Fruit fly (Drosophila melanogaster) whole organism, prepupa: ENCODE results near the gene CG10802.

ENCODE experiments used
- Blimp-1 ChIP-seq: fragments of 200-800 bp; sonication (Bioruptor generic); optimal IDR thresholded peaks from 3 replicates; lab custom pipeline; 2017; ENCODE audit warnings: missing biosample characterization, missing genetic modification characterization, mild to moderate bottlenecking, moderate library complexity, missing genetic modification reagents
- CG11762 ChIP-seq: fragments of 200-800 bp; sonication (Bioruptor generic); optimal IDR thresholded peaks from 3 replicates; lab custom pipeline; 2016; ENCODE audit warnings: missing biosample characterization, missing genetic modification characterization; ENCODE audit not compliant: insufficient read depth
- CG15336 ChIP-seq: fragments of 200-800 bp; sonication (Bioruptor generic); IDR thresholded peaks from 2 replicates; pipeline ENCODE4 v1.3.6; 2022; ENCODE audit warnings: missing biosample characterization, missing genetic modification characterization
- CG3032 ChIP-seq: fragments of 200-800 bp; optimal IDR thresholded peaks from 2 replicates; lab custom pipeline; 2019; ENCODE audit warnings: missing biosample characterization, mild to moderate bottlenecking, missing genetic modification characterization, moderate library complexity
- CG32006 ChIP-seq: fragments of 200-800 bp; sonication (Bioruptor generic); optimal IDR thresholded peaks from 3 replicates; lab custom pipeline; 2017; ENCODE audit warnings: missing biosample characterization, mild to moderate bottlenecking, missing genetic modification characterization
- CG4318 ChIP-seq: fragments of 200-800 bp; sonication (Bioruptor generic); optimal IDR thresholded peaks from 3 replicates; lab custom pipeline; 2017; ENCODE audit warnings: missing biosample characterization, mild to moderate bottlenecking, missing genetic modification characterization
- CG6276 ChIP-seq: fragments of 200-800 bp; sonication (Bioruptor generic); optimal IDR thresholded peaks from 2 replicates; lab custom pipeline; 2017; ENCODE audit warnings: missing biosample characterization, mild to moderate bottlenecking, missing genetic modification characterization
- CG6808 ChIP-seq: fragments of 200-800 bp; sonication (Bioruptor generic); optimal IDR thresholded peaks from 3 replicates; lab custom pipeline; 2017; ENCODE audit warnings: missing biosample characterization, missing genetic modification characterization, mild to moderate bottlenecking, moderate library complexity, missing genetic modification reagents
- CG6854 ChIP-seq: fragments of 200-800 bp; sonication (Bioruptor generic); optimal IDR thresholded peaks from 2 replicates; lab custom pipeline; 2017; ENCODE audit warnings: missing biosample characterization, mild to moderate bottlenecking, missing genetic modification characterization
- CG7368 ChIP-seq: fragments of 200-800 bp; sonication (Bioruptor generic); optimal IDR thresholded peaks from 3 replicates; lab custom pipeline; 2016; ENCODE audit warnings: missing biosample characterization, missing genetic modification characterization
- CG8119 ChIP-seq: fragments of 200-800 bp; sonication (Bioruptor generic); IDR thresholded peaks from 3 replicates; pipeline ENCODE4 v1.3.6; 2022; ENCODE audit warnings: missing biosample characterization, missing genetic modification characterization
- CG8319 ChIP-seq: fragments of 200-800 bp; sonication (Bioruptor generic); optimal IDR thresholded peaks from 3 replicates; lab custom pipeline; 2016; ENCODE audit warnings: missing biosample characterization, missing genetic modification characterization
- CG8632 ChIP-seq: fragments of 200-800 bp; sonication (Bioruptor generic); optimal IDR thresholded peaks from 3 replicates; lab custom pipeline; 2016; ENCODE audit warnings: missing biosample characterization, missing genetic modification characterization
- CG9139 ChIP-seq: fragments of 200-800 bp; sonication (Bioruptor generic); optimal IDR thresholded peaks from 3 replicates; lab custom pipeline; 2017; ENCODE audit warnings: missing biosample characterization, mild to moderate bottlenecking, missing genetic modification characterization
- Eip75B ChIP-seq: fragments of 200-800 bp; sonication (Bioruptor generic); optimal IDR thresholded peaks from 3 replicates; lab custom pipeline; 2016; ENCODE audit warnings: missing biosample characterization, missing genetic modification characterization
- Eip93F ChIP-seq: fragments of 200-800 bp; sonication (Bioruptor generic); optimal IDR thresholded peaks from 2 replicates; lab custom pipeline; 2016; ENCODE audit warnings: missing biosample characterization, mild to moderate bottlenecking, missing genetic modification characterization
- Ets96B ChIP-seq: fragments of 200-800 bp; optimal IDR thresholded peaks from 2 replicates; lab custom pipeline; 2019; ENCODE audit warnings: missing biosample characterization, mild to moderate bottlenecking, missing genetic modification characterization, moderate library complexity
- Gug ChIP-seq: fragments of 200-800 bp; sonication (Bioruptor generic); IDR thresholded peaks from 2 replicates; pipeline ENCODE4 v1.3.6; 2022; ENCODE audit warnings: missing biosample characterization, missing genetic modification characterization
- Hr39 ChIP-seq: fragments of 200-800 bp; sonication (Bioruptor generic); optimal IDR thresholded peaks from 2 replicates; lab custom pipeline; 2016; ENCODE audit warnings: missing biosample characterization, missing genetic modification characterization
- Hr4 ChIP-seq: fragments of 200-800 bp; sonication (Bioruptor generic); optimal IDR thresholded peaks from 3 replicates; lab custom pipeline; 2016; ENCODE audit warnings: missing biosample characterization, missing genetic modification characterization
- Lpt ChIP-seq: fragments of 200-800 bp; sonication (Bioruptor generic); optimal IDR thresholded peaks from 3 replicates; lab custom pipeline; 2016; ENCODE audit warnings: missing biosample characterization, missing genetic modification characterization
- OdsH ChIP-seq: fragments of 200-800 bp; sonication (Bioruptor generic); optimal IDR thresholded peaks from 3 replicates; lab custom pipeline; 2016; ENCODE audit warnings: missing biosample characterization, missing genetic modification characterization
- Smox ChIP-seq: fragments of 200-800 bp; sonication (Bioruptor generic); optimal IDR thresholded peaks from 3 replicates; lab custom pipeline; 2016; ENCODE audit warnings: missing biosample characterization, missing genetic modification characterization
- Sox14 ChIP-seq: fragments of 200-800 bp; sonication (Bioruptor generic); optimal IDR thresholded peaks from 3 replicates; lab custom pipeline; 2016; ENCODE audit warnings: missing biosample characterization, missing genetic modification characterization
- achi ChIP-seq: fragments of 200-800 bp; sonication (Bioruptor generic); optimal IDR thresholded peaks from 3 replicates; lab custom pipeline; 2016; ENCODE audit warnings: missing biosample characterization, missing genetic modification characterization
- cyc ChIP-seq: fragments of 200-800 bp; sonication (Bioruptor generic); optimal IDR thresholded peaks from 3 replicates; lab custom pipeline; 2016; ENCODE audit warnings: missing biosample characterization, missing genetic modification characterization
- dac ChIP-seq: fragments of 200-800 bp; sonication (Bioruptor generic); optimal IDR thresholded peaks from 2 replicates; lab custom pipeline; 2017; ENCODE audit warnings: missing biosample characterization, mild to moderate bottlenecking, missing genetic modification characterization
- dsx ChIP-seq: fragments of 200-800 bp; optimal IDR thresholded peaks from 3 replicates; lab custom pipeline; 2019; ENCODE audit warnings: missing biosample characterization, mild to moderate bottlenecking, missing genetic modification characterization, moderate library complexity; ENCODE audit not compliant: poor library complexity, severe bottlenecking
- eg ChIP-seq: fragments of 200-800 bp; sonication (Bioruptor generic); IDR thresholded peaks from 3 replicates; pipeline ENCODE4 v1.3.6; 2022; ENCODE audit warnings: missing biosample characterization, missing genetic modification characterization
- esn ChIP-seq: fragments of 200-800 bp; sonication (Bioruptor generic); optimal IDR thresholded peaks from 2 replicates; lab custom pipeline; 2016; ENCODE audit warnings: missing biosample characterization, mild to moderate bottlenecking, missing genetic modification characterization, moderate library complexity
- fd59A ChIP-seq: fragments of 200-800 bp; sonication (Bioruptor generic); optimal IDR thresholded peaks from 2 replicates; lab custom pipeline; 2017; ENCODE audit warnings: missing biosample characterization, mild to moderate bottlenecking, missing genetic modification characterization, missing genetic modification reagents
- fd85E ChIP-seq: fragments of 200-800 bp; sonication (Bioruptor generic); optimal IDR thresholded peaks from 3 replicates; lab custom pipeline; 2016; ENCODE audit warnings: missing biosample characterization, missing genetic modification characterization
- lz ChIP-seq: fragments of 200-800 bp; sonication (Bioruptor generic); optimal IDR thresholded peaks from 3 replicates; lab custom pipeline; 2016; ENCODE audit warnings: missing biosample characterization, missing genetic modification characterization
- net ChIP-seq: fragments of 200-800 bp; sonication (Bioruptor generic); optimal IDR thresholded peaks from 3 replicates; lab custom pipeline; 2016; ENCODE audit warnings: missing biosample characterization, missing genetic modification characterization
- pdm3 ChIP-seq: fragments of 200-800 bp; sonication (Bioruptor generic); optimal IDR thresholded peaks from 3 replicates; lab custom pipeline; 2016; ENCODE audit warnings: missing biosample characterization, missing genetic modification characterization
- ss ChIP-seq, 2 experiments: fragments of 200-800 bp; sonication (Bioruptor generic); optimal IDR thresholded peaks; 2 replicates in 1 of 2; 3 replicates in 1 of 2; lab custom pipeline; 2017 to 2018; ENCODE audit warnings: mild to moderate bottlenecking in 2 of 2, missing biosample characterization in 2 of 2, missing genetic modification characterization in 2 of 2, moderate library complexity in 1 of 2
- svp ChIP-seq: fragments of 200-800 bp; sonication (Bioruptor generic); peaks from one replicate; lab custom pipeline; 2016; ENCODE audit warnings: missing biosample characterization, missing genetic modification characterization
- topi ChIP-seq: fragments of 200-800 bp; sonication (Bioruptor generic); optimal IDR thresholded peaks from 3 replicates; lab custom pipeline; 2016; ENCODE audit warnings: missing biosample characterization, missing genetic modification characterization

Gene CG10802

DNA sequence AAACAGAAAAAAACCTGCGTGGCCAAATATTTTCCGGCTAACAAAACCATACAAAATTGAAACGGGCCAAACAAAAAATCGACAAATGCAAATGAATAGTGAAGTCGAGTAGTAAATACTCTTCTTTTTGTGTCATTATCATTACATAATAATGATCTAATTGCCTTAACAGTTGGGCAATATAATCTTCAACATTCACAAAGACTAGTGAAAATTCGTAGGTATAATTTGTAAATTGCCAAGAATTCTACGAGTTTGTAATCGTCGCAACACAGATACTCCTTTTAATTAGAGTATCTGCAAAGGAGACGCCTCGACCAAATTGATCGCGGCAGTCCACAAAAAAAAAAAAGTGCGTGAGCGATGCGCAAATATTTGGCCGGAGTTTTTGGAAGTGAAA lies 45.3 kb upstream of the CG10802 start (continued):
- TF ChIP-seq fd85E (GFP tag; lab: Kevin White, UChicago) = no peak
- no peak for TF ChIP-seq Lpt
- TF ChIP-seq CG8319 = no peak
- TF ChIP-seq Hr39 (GFP tag; lab: Kevin White, UChicago) = peak; percentile 52
- peak; percentile 20 for TF ChIP-seq Blimp-1 (GFP tag; lab: Kevin White, UChicago)
- no peak for TF ChIP-seq fd59A (GFP tag; lab: Kevin White, UChicago)
- TF ChIP-seq Ets96B (tag; lab: Kevin White, UChicago) = no peak
- TF ChIP-seq Sox14 = no peak
- peak; percentile 27 for TF ChIP-seq Smox (GFP tag; lab: Kevin White, UChicago)
- no peak for TF ChIP-seq OdsH (GFP tag; lab: Kevin White, UChicago)
- no peak for TF ChIP-seq CG32006
- TF ChIP-seq CG7368 (GFP tag; lab: Kevin White, UChicago) = no peak
- TF ChIP-seq Eip75B = peak; percentile 24
- TF ChIP-seq CG11762 (GFP tag; lab: Kevin White, UChicago) = no peak
- peak; percentile 64 for TF ChIP-seq cyc (GFP tag; lab: Kevin White, UChicago)
- TF ChIP-seq esn (GFP tag; lab: Kevin White, UChicago) = peak; percentile 43
- no peak for TF ChIP-seq dac (GFP tag; lab: Kevin White, UChicago)
- no peak for TF ChIP-seq net (GFP tag; lab: Kevin White, UChicago)
- TF ChIP-seq ss (GFP tag; optimal IDR thresholded peaks at IDR 0.05; lab: Kevin White, UChicago) = no peak
- no peak for TF ChIP-seq Gug
- TF ChIP-seq, all 60 proteins: peak for 17

DNA sequence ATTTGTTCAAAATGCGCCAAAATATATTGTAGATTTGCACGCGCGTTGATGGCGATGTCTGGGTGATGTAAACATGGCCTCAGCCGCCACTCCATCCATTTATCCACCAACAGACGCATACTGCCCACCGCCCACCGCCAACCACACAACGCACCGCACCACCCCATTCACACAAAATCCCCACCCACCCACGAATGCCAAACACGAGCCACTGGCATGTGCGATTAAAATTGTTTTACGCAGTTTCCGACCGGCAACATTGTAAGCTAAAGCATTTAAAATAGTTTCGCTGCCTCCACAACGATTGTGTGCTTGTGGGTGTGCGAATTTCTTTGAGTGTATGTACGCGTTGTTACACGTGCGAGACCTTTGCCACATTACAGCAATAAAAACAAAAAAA lies 42.3 kb upstream of the CG10802 start:
- TF ChIP-seq CG6854 = no peak
- TF ChIP-seq CG8632 (GFP tag; lab: Kevin White, UChicago) = no peak
- TF ChIP-seq Eip93F (GFP tag; lab: Kevin White, UChicago) = no peak
- no peak for TF ChIP-seq CG15336 (GFP tag; lab: Robert Waterston, UW)
- 0 out of 3 replicates have a peak, but pooled peaks have one; percentile 32 for TF ChIP-seq eg (GFP tag; lab: Robert Waterston, UW)
- no peak for TF ChIP-seq achi (GFP tag; lab: Kevin White, UChicago)
- no peak for TF ChIP-seq CG32006
- TF ChIP-seq CG9139 = no peak
- TF ChIP-seq CG4318 (GFP tag; lab: Kevin White, UChicago) = no peak
- TF ChIP-seq fd85E (GFP tag; lab: Kevin White, UChicago) = no peak
- no peak for TF ChIP-seq lz
- TF ChIP-seq topi (GFP tag; lab: Kevin White, UChicago) = no peak
- peak; percentile 29; the same call in 1 of the 3 replicates for TF ChIP-seq CG8119
- TF ChIP-seq CG6276 = peak; percentile 27
- no peak for TF ChIP-seq Hr4 (GFP tag; lab: Kevin White, UChicago)
- no peak for TF ChIP-seq Lpt
- TF ChIP-seq Gug = no peak
- TF ChIP-seq dsx = peak; percentile 76
- TF ChIP-seq svp = no peak
- no peak for TF ChIP-seq pdm3 (GFP tag; lab: Kevin White, UChicago)

dm6 chrX:3442543-3443207 lies 40.1 kb upstream of the CG10802 start:
- TF ChIP-seq CG15336 (GFP tag; lab: Robert Waterston, UW) (no peak), CG8632 (GFP tag; lab: Kevin White, UChicago) (no peak), CG6808 (GFP tag; lab: Kevin White, UChicago) (no peak), CG3032 (tag; lab: Kevin White, UChicago) (no peak)
